Fruit fly (Drosophila melanogaster) whole organism, wandering third instar larva: ENCODE results near the gene Psf2.
A peak's percentile ranks its signal among the peaks of the same experiment; 100 is the strongest.

Source experiments
- Abd-B ChIP-seq: fragments of >200 bp; optimal IDR thresholded peaks from 2 replicates; lab custom pipeline; 2017; ENCODE audit warnings: missing biosample characterization, missing genetic modification characterization
- CG32264 ChIP-seq: fragments of 200-800 bp; sonication (Bioruptor generic); optimal IDR thresholded peaks from 2 replicates; lab custom pipeline; 2016; ENCODE audit warnings: missing biosample characterization, missing genetic modification characterization
- Dfd ChIP-seq: fragments of >200 bp; optimal IDR thresholded peaks from 2 replicates; lab custom pipeline; 2017; ENCODE audit warnings: missing biosample characterization, missing genetic modification characterization
- Hr78 ChIP-seq: fragments of >200 bp; optimal IDR thresholded peaks from 2 replicates; lab custom pipeline; 2017; ENCODE audit warnings: missing biosample characterization, missing genetic modification characterization
- Myc ChIP-seq: fragments of >200 bp; optimal IDR thresholded peaks from 2 replicates; lab custom pipeline; 2017
- brk ChIP-seq: fragments of 200-800 bp; sonication (Bioruptor generic); optimal IDR thresholded peaks from 2 replicates; lab custom pipeline; 2016; ENCODE audit warnings: missing biosample characterization, mild to moderate bottlenecking, missing genetic modification characterization
- foxo ChIP-seq, 2 experiments: fragments of 200-800 bp; sonication (Bioruptor generic); optimal IDR thresholded peaks; 2 replicates in 1 of 2; 3 replicates in 1 of 2; lab custom pipeline; 2016 to 2017; ENCODE audit warnings: missing biosample characterization in 2 of 2, missing genetic modification characterization in 2 of 2
- psq ChIP-seq: fragments of 200-800 bp; sonication (Bioruptor generic); optimal IDR thresholded peaks from 3 replicates; lab custom pipeline; 2017; ENCODE audit warnings: missing biosample characterization, mild to moderate bottlenecking, missing genetic modification characterization, moderate library complexity

dm6 chr2L:4422154-4422553 is 35.0 kb upstream of the Psf2 start:
- TF ChIP-seq Hr78 (GFP tag; lab: Kevin White, UChicago), result no peak
- TF ChIP-seq CG32264 (GFP tag; lab: Kevin White, UChicago), result no peak
- no peak for TF ChIP-seq psq (GFP tag; lab: Kevin White, UChicago)
- TF ChIP-seq brk (GFP tag; lab: Kevin White, UChicago), result no peak
- peak in 1 of 2 experiments; percentile 7 for TF ChIP-seq foxo (GFP tag; optimal IDR thresholded peaks at IDR 0.05; lab: Kevin White, UChicago)
- TF ChIP-seq Myc (lab: Kevin White, UChicago), result no peak
- TF ChIP-seq Abd-B (GFP tag; lab: Kevin White, UChicago), result no peak
- no peak for TF ChIP-seq Dfd (GFP tag; lab: Kevin White, UChicago)
